Fruit fly (Drosophila melanogaster) whole organism: ENCODE data around the gene dod.
A peak's percentile ranks its signal among the peaks of the same experiment; 100 is the strongest.

ENCODE experiments used
- CG8478 ChIP-seq: fragments of >200 bp; optimal IDR thresholded peaks from 2 replicates; lab custom pipeline; 2018; ENCODE audit warnings: inconsistent platforms
- Dll ChIP-seq: fragments of >200 bp; optimal IDR thresholded peaks from 2 replicates; lab custom pipeline; 2017
- EcR ChIP-seq, 2 experiments: fragments of >200 bp; optimal IDR thresholded peaks; 2 replicates each; lab custom pipeline; 2017; ENCODE audit warnings: missing biosample characterization in 2 of 2, missing genetic modification characterization in 2 of 2, missing genetic modification reagents in 2 of 2
- pan ChIP-seq: fragments of >200 bp; optimal IDR thresholded peaks from 2 replicates; lab custom pipeline; 2017
- psq ChIP-seq: fragments of >200 bp; optimal IDR thresholded peaks from 2 replicates; lab custom pipeline; 2017
- usp ChIP-seq: fragments of >200 bp; optimal IDR thresholded peaks from 2 replicates; lab custom pipeline; 2017; ENCODE audit warnings: missing biosample characterization, missing genetic modification characterization, mixed read lengths

Gene dod

dm6 chrX:21337057-21337456, 8.1 kb upstream of the dod start:
- TF ChIP-seq CG8478 (lab: Kevin White, UChicago) (no peak), EcR (GFP tag; optimal IDR thresholded peaks at IDR 0.05; lab: Kevin White, UChicago) (no peak), psq (no peak), pan (lab: Kevin White, UChicago) (no peak), usp (GFP tag; lab: Kevin White, UChicago) (no peak), Dll (lab: Kevin White, UChicago) (no peak)

- TF ChIP-seq Dll (lab: Kevin White, UChicago) (no peak), EcR (GFP tag; optimal IDR thresholded peaks at IDR 0.05; lab: Kevin White, UChicago) (no peak)
Measured at dm6 chrX:21338153-21338552, 7.0 kb upstream of the dod start.

- TF ChIP-seq CG8478 (lab: Kevin White, UChicago) (no peak), pan (lab: Kevin White, UChicago) (no peak), Dll (lab: Kevin White, UChicago) (no peak), psq (no peak), EcR (GFP tag; optimal IDR thresholded peaks at IDR 0.05; lab: Kevin White, UChicago) (no peak), usp (GFP tag; lab: Kevin White, UChicago) (no peak)
Measured at dm6 chrX:21339476-21339931, 5.7 kb upstream of the dod start, which contains the start of the genes tty and fliI. tty (minus strand) TSS chrX:21339676. fliI (plus strand) TSS chrX:21339741.

dm6 chrX:21349800-21350309, 4.7 kb downstream of the dod start, which contains the start of the genes peng and sol:
peng (minus strand) TSS chrX:21349843.
sol (plus strand) TSS chrX:21350280.
- no peak for TF ChIP-seq EcR (GFP tag; optimal IDR thresholded peaks at IDR 0.05; lab: Kevin White, UChicago)
- TF ChIP-seq CG8478 (lab: Kevin White, UChicago): no peak
- no peak for TF ChIP-seq usp (GFP tag; lab: Kevin White, UChicago)
- no peak for TF ChIP-seq psq
- no peak for TF ChIP-seq pan (lab: Kevin White, UChicago)
- TF ChIP-seq Dll (lab: Kevin White, UChicago): no peak

dm6 chrX:21351210-21351824, 6.2 kb downstream of the dod start:
- peak; percentile 52 for TF ChIP-seq CG8478 (lab: Kevin White, UChicago)
- no peak for TF ChIP-seq usp (GFP tag; lab: Kevin White, UChicago)

- no peak for TF ChIP-seq CG8478 (lab: Kevin White, UChicago)
- no peak for TF ChIP-seq psq
- no peak for TF ChIP-seq usp (GFP tag; lab: Kevin White, UChicago)
- TF ChIP-seq pan (lab: Kevin White, UChicago): no peak
- TF ChIP-seq Dll (lab: Kevin White, UChicago): no peak
- no peak for TF ChIP-seq EcR (GFP tag; optimal IDR thresholded peaks at IDR 0.05; lab: Kevin White, UChicago)
Measured at dm6 chrX:21353541-21353940, 8.4 kb downstream of the dod start.

- TF ChIP-seq CG8478 (lab: Kevin White, UChicago) (no peak), EcR (GFP tag; optimal IDR thresholded peaks at IDR 0.05; lab: Kevin White, UChicago) (no peak), pan (lab: Kevin White, UChicago) (no peak), Dll (lab: Kevin White, UChicago) (no peak), usp (GFP tag; lab: Kevin White, UChicago) (no peak), psq (no peak)
Measured at dm6 chrX:21357810-21358671, 12.9 kb downstream of the dod start, which contains the start of gene Septin1. Septin1 (plus strand) TSS chrX:21358286.

dm6 chrX:21362878-21363277, 17.7 kb downstream of the dod start, which contains the start of the genes bbx and waw:
bbx (plus strand) TSS chrX:21363028.
waw (plus strand) TSS chrX:21363028.
- TF ChIP-seq CG8478 (lab: Kevin White, UChicago) (no peak), usp (GFP tag; lab: Kevin White, UChicago) (no peak), psq (no peak), EcR (GFP tag; optimal IDR thresholded peaks at IDR 0.05; lab: Kevin White, UChicago) (no peak), pan (lab: Kevin White, UChicago) (no peak)

- TF ChIP-seq EcR (GFP tag; optimal IDR thresholded peaks at IDR 0.05; lab: Kevin White, UChicago) (no peak), psq (no peak), usp (GFP tag; lab: Kevin White, UChicago) (no peak), pan (lab: Kevin White, UChicago) (no peak), CG8478 (lab: Kevin White, UChicago) (no peak), Dll (lab: Kevin White, UChicago) (no peak)
Measured at dm6 chrX:21365421-21365820, 20.3 kb downstream of the dod start.

dm6 chrX:21366311-21366990, 21.3 kb downstream of the dod start:
- TF ChIP-seq Dll (lab: Kevin White, UChicago) (no peak), psq (no peak), pan (lab: Kevin White, UChicago) (no peak), CG8478 (lab: Kevin White, UChicago) (no peak), usp (GFP tag; lab: Kevin White, UChicago) (no peak), EcR (GFP tag; optimal IDR thresholded peaks at IDR 0.05; lab: Kevin White, UChicago) (no peak)
